Worm (Caenorhabditis elegans) whole organism, L3 larva: ENCODE results near the gene Y39A1A.10.

Source experiments
- R02D3.7 ChIP-seq: fragments of 150-350 bp; optimal IDR thresholded peaks from 2 replicates; lab custom pipeline; 2014; ENCODE audit warnings: missing biosample characterization, missing genetic modification characterization
- ZK546.5 ChIP-seq: sonication (generic microtip); optimal IDR thresholded peaks from 2 replicates; lab custom pipeline; 2017; ENCODE audit warnings: missing biosample characterization, missing genetic modification characterization
- ama-1 ChIP-seq: fragments of 150-350 bp; optimal IDR thresholded peaks from 2 replicates; lab custom pipeline; 2018
- daf-12 ChIP-seq: fragments of 150-350 bp; optimal IDR thresholded peaks from 2 replicates; lab custom pipeline; 2014; ENCODE audit warnings: missing biosample characterization, missing genetic modification reagents, missing genetic modification characterization
- egl-27 ChIP-seq: sonication (generic microtip); optimal IDR thresholded peaks from 4 replicates; lab custom pipeline; 2017; ENCODE audit warnings: missing biosample characterization, missing genetic modification reagents, missing genetic modification characterization
- egl-5 ChIP-seq: fragments of 150-350 bp; optimal IDR thresholded peaks from 2 replicates; lab custom pipeline; 2017; ENCODE audit warnings: missing biosample characterization, missing genetic modification reagents, missing genetic modification characterization, inconsistent platforms
- elt-1 ChIP-seq: fragments of 150-350 bp; optimal IDR thresholded peaks from 2 replicates; lab custom pipeline; 2014; ENCODE audit warnings: missing biosample characterization, missing genetic modification characterization
- elt-2 ChIP-seq: sonication (generic microtip); optimal IDR thresholded peaks from 2 replicates; lab custom pipeline; 2016; ENCODE audit warnings: missing genetic modification reagents, mild to moderate bottlenecking, missing genetic modification characterization, missing compliant biosample characterization
- eor-1 ChIP-seq, 2 experiments: fragments of 150-350 bp; optimal IDR thresholded peaks; 2 replicates each; lab custom pipeline; 2014 to 2018; ENCODE audit warnings: missing biosample characterization in 2 of 2, missing genetic modification characterization in 2 of 2
- fkh-10 ChIP-seq: sonication (generic microtip); optimal IDR thresholded peaks from 2 replicates; lab custom pipeline; 2017; ENCODE audit warnings: missing biosample characterization, missing genetic modification reagents, missing genetic modification characterization
- fkh-2 ChIP-seq: fragments of 150-350 bp; optimal IDR thresholded peaks from 2 replicates; lab custom pipeline; 2014; ENCODE audit warnings: missing biosample characterization, missing genetic modification reagents, missing genetic modification characterization
- fos-1 ChIP-seq: fragments of 150-350 bp; optimal IDR thresholded peaks from 2 replicates; lab custom pipeline; 2014; ENCODE audit warnings: missing biosample characterization, missing genetic modification characterization
- hmg-11 ChIP-seq: sonication (generic microtip); optimal IDR thresholded peaks from 2 replicates; lab custom pipeline; 2016; ENCODE audit warnings: missing genetic modification characterization, missing compliant biosample characterization
- jun-1 ChIP-seq: fragments of 150-350 bp; optimal IDR thresholded peaks from 2 replicates; lab custom pipeline; 2014; ENCODE audit warnings: missing biosample characterization, missing genetic modification reagents, missing genetic modification characterization
- lin-15B ChIP-seq: fragments of 150-350 bp; optimal IDR thresholded peaks from 2 replicates; lab custom pipeline; 2014; ENCODE audit warnings: missing biosample characterization, missing genetic modification characterization
- lsy-12 ChIP-seq: sonication (generic microtip); optimal IDR thresholded peaks from 2 replicates; lab custom pipeline; 2016; ENCODE audit warnings: mild to moderate bottlenecking, missing genetic modification characterization, missing compliant biosample characterization
- mdl-1 ChIP-seq: fragments of 150-350 bp; optimal IDR thresholded peaks from 2 replicates; lab custom pipeline; 2014; ENCODE audit warnings: missing biosample characterization, missing genetic modification characterization
- mml-1 ChIP-seq: fragments of 150-350 bp; sonication (generic microtip); optimal IDR thresholded peaks from 3 replicates; lab custom pipeline; 2014; ENCODE audit warnings: missing biosample characterization, missing genetic modification characterization
- nhr-11 ChIP-seq: fragments of 150-350 bp; optimal IDR thresholded peaks from 2 replicates; lab custom pipeline; 2014; ENCODE audit warnings: missing biosample characterization, missing genetic modification characterization
- nhr-12 ChIP-seq: fragments of 150-350 bp; optimal IDR thresholded peaks from 2 replicates; lab custom pipeline; 2014; ENCODE audit warnings: missing biosample characterization, missing genetic modification characterization
- nhr-25 ChIP-seq: sonication (generic microtip); optimal IDR thresholded peaks from 2 replicates; lab custom pipeline; 2017; ENCODE audit warnings: missing biosample characterization, missing genetic modification characterization
- nhr-28 ChIP-seq: fragments of 150-350 bp; optimal IDR thresholded peaks from 2 replicates; lab custom pipeline; 2014; ENCODE audit warnings: missing biosample characterization, missing genetic modification characterization
- nhr-43 ChIP-seq: sonication (generic microtip); optimal IDR thresholded peaks from 2 replicates; lab custom pipeline; 2016; ENCODE audit warnings: mild to moderate bottlenecking, missing genetic modification characterization, missing compliant biosample characterization; ENCODE audit not compliant: poor library complexity, severe bottlenecking
- nhr-67 ChIP-seq: fragments of 150-350 bp; optimal IDR thresholded peaks from 2 replicates; lab custom pipeline; 2014; ENCODE audit warnings: missing biosample characterization, missing genetic modification characterization
- nhr-76 ChIP-seq: fragments of 150-350 bp; sonication (generic microtip); optimal IDR thresholded peaks from 5 replicates; lab custom pipeline; 2014; ENCODE audit warnings: missing biosample characterization, missing genetic modification characterization
- nhr-77 ChIP-seq: fragments of 150-350 bp; optimal IDR thresholded peaks from 2 replicates; lab custom pipeline; 2014; ENCODE audit warnings: missing biosample characterization, missing genetic modification characterization
- pha-4 ChIP-seq: fragments of 150-350 bp; optimal IDR thresholded peaks from 2 replicates; lab custom pipeline; 2014; ENCODE audit warnings: missing biosample characterization, missing genetic modification reagents, missing genetic modification characterization
- pqm-1 ChIP-seq: fragments of 150-350 bp; optimal IDR thresholded peaks from 2 replicates; lab custom pipeline; 2017; ENCODE audit warnings: missing biosample characterization, missing genetic modification characterization, inconsistent platforms
- sea-2 ChIP-seq: fragments of 150-350 bp; sonication (generic microtip); optimal IDR thresholded peaks from 4 replicates; lab custom pipeline; 2014; ENCODE audit warnings: missing biosample characterization, missing genetic modification reagents, missing genetic modification characterization
- skn-1 ChIP-seq: fragments of 150-350 bp; optimal IDR thresholded peaks from 2 replicates; lab custom pipeline; 2014; ENCODE audit warnings: missing biosample characterization, missing genetic modification characterization
- tbx-2 ChIP-seq: sonication (generic microtip); optimal IDR thresholded peaks from 2 replicates; lab custom pipeline; 2016; ENCODE audit warnings: mild to moderate bottlenecking, missing genetic modification characterization, missing compliant biosample characterization
- unc-39 ChIP-seq: sonication (generic microtip); optimal IDR thresholded peaks from 4 replicates; lab custom pipeline; 2017; ENCODE audit warnings: missing biosample characterization, missing genetic modification characterization
- unc-62 ChIP-seq: fragments of 150-350 bp; sonication (generic microtip); optimal IDR thresholded peaks from 4 replicates; lab custom pipeline; 2014; ENCODE audit warnings: missing biosample characterization, missing genetic modification reagents, missing genetic modification characterization
- zag-1 ChIP-seq: fragments of 150-350 bp; optimal IDR thresholded peaks from 2 replicates; lab custom pipeline; 2014; ENCODE audit warnings: missing biosample characterization, missing genetic modification characterization
- ztf-11 ChIP-seq: fragments of 150-350 bp; optimal IDR thresholded peaks from 2 replicates; lab custom pipeline; 2014; ENCODE audit warnings: missing biosample characterization, missing genetic modification characterization
- ztf-4 ChIP-seq: fragments of 150-350 bp; optimal IDR thresholded peaks from 2 replicates; lab custom pipeline; 2014; ENCODE audit warnings: missing biosample characterization, missing genetic modification characterization

The Y39A1A.10 gene

DNA sequence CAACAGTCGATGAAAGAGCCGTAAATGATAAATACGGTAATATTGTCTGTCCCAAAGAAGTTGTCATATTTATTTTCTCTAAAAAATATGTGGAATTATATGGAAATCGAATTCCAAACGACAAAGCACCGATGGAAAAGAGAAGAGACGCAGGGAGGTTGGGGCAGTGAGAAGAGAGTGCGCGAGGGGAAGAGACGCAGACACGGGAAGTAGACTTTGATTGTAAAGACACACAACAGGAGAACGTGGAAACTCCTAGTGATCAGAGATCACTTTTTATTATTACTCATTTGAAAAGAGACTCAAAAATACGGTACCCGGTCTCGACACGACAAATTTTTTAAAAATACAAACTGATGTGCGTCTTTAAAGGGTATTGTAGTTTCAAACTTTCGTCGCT is 4.2 kb upstream of the Y39A1A.10 start (continued):
- TF ChIP-seq ZK546.5 (tag; lab: Kevin White, UChicago) (no peak), elt-1 (tag; lab: Kevin White, UChicago) (no peak), nhr-67 (tag; lab: Kevin White, UChicago) (no peak), ztf-11 (tag; lab: Kevin White, UChicago) (no peak), R02D3.7 (tag; lab: Kevin White, UChicago) (no peak), nhr-43 (peak; percentile 22), eor-1 (tag; optimal IDR thresholded peaks at IDR 0.05; lab: Kevin White, UChicago) (no peak), tbx-2 (tag; lab: Kevin White, UChicago) (no peak), skn-1 (tag; lab: Kevin White, UChicago) (no peak), unc-62 (GFP tag; lab: Kevin White, UChicago) (no peak)

DNA sequence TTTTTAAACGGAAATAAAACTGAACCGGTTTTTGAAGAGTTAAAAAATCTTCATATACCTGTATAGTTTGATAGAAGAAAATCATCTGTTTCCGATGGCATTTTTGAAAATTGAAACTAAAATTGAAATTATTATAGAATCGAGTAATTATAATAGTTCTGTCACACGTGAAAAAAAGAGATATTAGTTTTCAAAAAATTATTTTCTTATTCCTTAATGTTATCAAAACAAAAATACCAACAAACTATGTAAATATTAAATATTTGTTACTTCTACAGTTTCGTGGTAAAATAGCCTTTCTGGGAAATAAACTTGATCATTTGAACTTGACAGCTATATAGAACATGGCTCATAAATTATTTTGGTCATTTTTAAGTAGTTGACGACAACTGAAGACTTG is 3.5 kb upstream of the Y39A1A.10 start, which contains the start of gene swt-4:
TSS of gene swt-4 (minus strand) at position 101 of the 400 bp plus-strand sequence.
- TF ChIP-seq mml-1 (tag; lab: Kevin White, UChicago) (no peak), nhr-77 (tag; lab: Kevin White, UChicago) (no peak), zag-1 (tag; lab: Kevin White, UChicago) (no peak), ztf-4 (tag; lab: Kevin White, UChicago) (no peak), ztf-11 (tag; lab: Kevin White, UChicago) (no peak), egl-27 (no peak), nhr-25 (tag; lab: Kevin White, UChicago) (no peak), nhr-11 (tag; lab: Kevin White, UChicago) (no peak), tbx-2 (tag; lab: Kevin White, UChicago) (no peak), lin-15B (tag; lab: Kevin White, UChicago) (no peak), nhr-67 (tag; lab: Kevin White, UChicago) (no peak), elt-2 (tag; lab: Kevin White, UChicago) (no peak), nhr-12 (tag; lab: Kevin White, UChicago) (no peak), nhr-28 (tag; lab: Kevin White, UChicago) (no peak), ama-1 (lab: Kevin White, UChicago) (no peak)
- TF ChIP-seq, all 47 proteins: peak for 0

DNA sequence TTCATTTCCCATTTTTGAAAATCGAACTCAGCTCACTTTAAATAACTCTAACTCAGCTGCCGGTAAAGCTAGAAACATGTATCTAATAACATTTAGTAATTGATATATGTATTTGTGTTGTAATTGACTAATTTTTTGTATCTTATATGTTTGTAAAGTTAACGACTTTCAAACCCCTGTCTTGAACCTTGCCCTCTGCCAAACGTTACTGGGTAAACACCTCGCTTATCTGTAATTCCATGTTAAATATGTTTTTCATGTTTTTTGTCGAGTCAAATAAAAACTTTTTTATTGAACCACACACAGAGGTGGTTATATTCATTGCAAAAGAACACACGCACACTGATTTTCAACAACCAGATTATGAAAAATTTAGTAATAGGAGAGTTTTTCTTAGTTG is 2.7 kb upstream of the Y39A1A.10 start:
- TF ChIP-seq nhr-67 (tag; lab: Kevin White, UChicago) (no peak), ztf-4 (tag; lab: Kevin White, UChicago) (no peak), fkh-10 (GFP tag; lab: Kevin White, UChicago) (no peak), zag-1 (tag; lab: Kevin White, UChicago) (no peak), fkh-2 (tag; lab: Kevin White, UChicago) (no peak), daf-12 (tag; lab: Kevin White, UChicago) (no peak), fos-1 (tag; lab: Kevin White, UChicago) (no peak), nhr-43 (no peak), jun-1 (tag; lab: Kevin White, UChicago) (no peak), nhr-28 (tag; lab: Kevin White, UChicago) (no peak), hmg-11 (tag; lab: Kevin White, UChicago) (no peak), unc-62 (GFP tag; lab: Kevin White, UChicago) (no peak), ZK546.5 (tag; lab: Kevin White, UChicago) (no peak), pha-4 (tag; lab: Kevin White, UChicago) (peak; percentile 48), lsy-12 (tag; lab: Kevin White, UChicago) (peak; percentile 3), nhr-76 (tag; lab: Kevin White, UChicago) (no peak)

- TF ChIP-seq nhr-25 (tag; lab: Kevin White, UChicago) (peak; percentile 20), egl-5 (tag; lab: Kevin White, UChicago) (peak; percentile 12), mdl-1 (tag; lab: Kevin White, UChicago) (no peak), ama-1 (lab: Kevin White, UChicago) (peak; percentile 52)
- TF ChIP-seq, all 47 proteins: peak for 3
These were observed 538 bp upstream of the Y39A1A.10 start for ce11 chrIII:10631870-10632509.

DNA sequence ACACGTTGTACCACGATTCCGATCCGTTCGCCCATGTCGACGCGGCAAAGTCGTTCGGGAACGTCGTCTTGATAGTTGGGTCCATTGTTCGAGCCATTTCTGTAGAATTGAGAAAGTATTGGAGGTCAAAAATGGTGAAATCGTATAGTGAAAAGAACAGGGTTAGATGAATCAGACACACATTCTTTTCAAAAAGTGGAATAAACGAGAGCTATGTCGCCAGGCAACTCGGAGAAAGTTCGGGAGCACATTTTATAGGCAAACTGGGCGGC is 811 bp downstream of the Y39A1A.10 start, which contains the start of gene Y39A1A.9:
TSS of gene Y39A1A.9 (minus strand) at position 99 of the 272 bp plus-strand sequence.
- TF ChIP-seq R02D3.7 (tag; lab: Kevin White, UChicago) (no peak), fkh-10 (GFP tag; lab: Kevin White, UChicago) (no peak), elt-2 (tag; lab: Kevin White, UChicago) (no peak), fos-1 (tag; lab: Kevin White, UChicago) (no peak), pqm-1 (tag; lab: Kevin White, UChicago) (no peak), sea-2 (GFP tag; lab: Kevin White, UChicago) (no peak), unc-39 (tag; lab: Kevin White, UChicago) (no peak), elt-1 (tag; lab: Kevin White, UChicago) (no peak), unc-62 (GFP tag; lab: Kevin White, UChicago) (no peak), egl-27 (no peak)
